Worm (Caenorhabditis elegans) whole organism, L4 larva: ENCODE measurements around the gene gbb-1.

Source experiments
- D1046.2 ChIP-seq: fragments of 200-800 bp; sonication (Bioruptor generic); IDR thresholded peaks from 2 replicates; pipeline ENCODE4 v1.3.6; 2022; ENCODE audit warnings: missing genetic modification characterization, missing compliant biosample characterization
- F37D6.2 ChIP-seq: sonication (generic microtip); optimal IDR thresholded peaks from 2 replicates; lab custom pipeline; 2016; ENCODE audit warnings: mild to moderate bottlenecking, missing genetic modification characterization, missing compliant biosample characterization
- F44E2.7 ChIP-seq: fragments of 200-800 bp; sonication (Bioruptor generic); IDR thresholded peaks from 2 replicates; pipeline ENCODE4 v2.1.2; 2022; ENCODE audit warnings: missing genetic modification characterization, missing compliant biosample characterization
- T26A8.4 ChIP-seq: fragments of 200-800 bp; sonication (Bioruptor generic); IDR thresholded peaks from 2 replicates; pipeline ENCODE4 v1.3.6; 2022; ENCODE audit warnings: missing genetic modification characterization, missing compliant biosample characterization
- Y75B8A.6 ChIP-seq: fragments of 200-800 bp; sonication (Bioruptor generic); IDR thresholded peaks from 2 replicates; pipeline ENCODE4 v1.3.6; 2022; ENCODE audit warnings: missing genetic modification reagents, missing genetic modification characterization, missing compliant biosample characterization
- aha-1 ChIP-seq: fragments of 150-350 bp; peaks from one replicate; lab custom pipeline; 2014; ENCODE audit warnings: missing biosample characterization, missing genetic modification characterization
- ceh-32 ChIP-seq: sonication (generic microtip); optimal IDR thresholded peaks from 2 replicates; lab custom pipeline; 2016; ENCODE audit warnings: mild to moderate bottlenecking, missing genetic modification characterization, missing compliant biosample characterization; ENCODE audit not compliant: poor library complexity
- ceh-82 ChIP-seq: sonication (generic microtip); optimal IDR thresholded peaks from 2 replicates; lab custom pipeline; 2017; ENCODE audit warnings: missing biosample characterization, missing genetic modification characterization
- daf-12 ChIP-seq: fragments of 150-350 bp; optimal IDR thresholded peaks from 2 replicates; lab custom pipeline; 2014; ENCODE audit warnings: missing biosample characterization, missing genetic modification reagents, missing genetic modification characterization
- hif-1 ChIP-seq, 2 experiments: sonication (generic microtip); optimal IDR thresholded peaks; 2 replicates each; lab custom pipeline; 2016 to 2017; ENCODE audit warnings: missing compliant biosample characterization in 2 of 2, missing genetic modification characterization in 2 of 2, missing genetic modification reagents in 2 of 2, missing genotype in 2 of 2, mild to moderate bottlenecking in 1 of 2
- hlh-30 ChIP-seq: sonication (generic microtip); optimal IDR thresholded peaks from 2 replicates; lab custom pipeline; 2017; ENCODE audit warnings: antibody characterized with exemption, mild to moderate bottlenecking, missing genetic modification characterization, missing compliant biosample characterization; ENCODE audit not compliant: insufficient read depth
- mep-1 ChIP-seq: fragments of 150-350 bp; sonication (generic microtip); optimal IDR thresholded peaks from 3 replicates; lab custom pipeline; 2014; ENCODE audit warnings: missing biosample characterization, missing genetic modification characterization
- mxl-3 ChIP-seq: fragments of 200-800 bp; sonication (Bioruptor generic); optimal IDR thresholded peaks from 2 replicates; lab custom pipeline; 2018; ENCODE audit warnings: mild to moderate bottlenecking, missing genetic modification characterization, missing compliant biosample characterization
- nhr-11 ChIP-seq: fragments of 150-350 bp; optimal IDR thresholded peaks from 2 replicates; lab custom pipeline; 2014; ENCODE audit warnings: missing biosample characterization, missing genetic modification characterization
- nhr-41 ChIP-seq: fragments of 200-800 bp; sonication (Bioruptor generic); IDR thresholded peaks from 2 replicates; pipeline ENCODE4 v1.3.6; 2022; ENCODE audit warnings: missing genetic modification reagents, missing genetic modification characterization, missing compliant biosample characterization
- nhr-6 ChIP-seq: fragments of 150-350 bp; optimal IDR thresholded peaks from 2 replicates; lab custom pipeline; 2014; ENCODE audit warnings: missing biosample characterization, missing genetic modification characterization
- saeg-2 ChIP-seq: fragments of 200-800 bp; sonication (Bioruptor generic); IDR thresholded peaks from 2 replicates; pipeline ENCODE4 v1.3.6; 2022; ENCODE audit warnings: missing genetic modification reagents, missing genetic modification characterization, missing compliant biosample characterization
- skn-1 ChIP-seq: fragments of 150-350 bp; optimal IDR thresholded peaks from 2 replicates; lab custom pipeline; 2014; ENCODE audit warnings: missing biosample characterization, missing genetic modification characterization
- tra-1 ChIP-seq: fragments of 200-800 bp; sonication (Bioruptor generic); IDR thresholded peaks from 2 replicates; pipeline ENCODE4 v1.3.6; 2022; ENCODE audit warnings: missing genetic modification reagents, missing genetic modification characterization, missing compliant biosample characterization
- zfp-3 ChIP-seq: fragments of 200-800 bp; sonication (Bioruptor generic); conservative IDR thresholded peaks from 2 replicates; pipeline ENCODE4 v1.3.6; 2022; ENCODE audit warnings: missing genetic modification reagents, missing genetic modification characterization, missing compliant biosample characterization
- zip-2 ChIP-seq: fragments of 150-350 bp; optimal IDR thresholded peaks from 2 replicates; lab custom pipeline; 2014; ENCODE audit warnings: missing biosample characterization, missing genetic modification characterization

gbb-1 gene

DNA sequence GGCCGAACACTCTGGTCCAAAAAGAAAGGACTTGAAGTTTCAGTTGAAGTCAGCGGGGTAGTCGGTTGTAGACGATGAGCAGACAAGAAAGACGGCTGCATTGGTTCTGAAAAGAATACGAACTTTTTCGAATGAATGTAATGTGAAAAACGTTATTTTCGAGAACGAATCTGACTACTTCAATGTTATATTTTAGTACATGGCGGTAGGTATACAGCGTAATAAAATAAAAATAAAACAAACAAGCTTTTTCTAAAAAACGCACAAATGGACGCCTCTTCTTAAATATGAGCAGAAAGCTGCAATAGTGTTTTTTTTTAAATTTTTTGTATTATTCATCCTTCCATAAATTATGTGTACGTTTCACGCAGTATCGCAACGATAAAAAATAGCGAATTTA, 41.9 kb downstream of the gbb-1 start, which contains the start of gene Y41G9A.17 (continued):
- no peak for TF ChIP-seq nhr-11

DNA sequence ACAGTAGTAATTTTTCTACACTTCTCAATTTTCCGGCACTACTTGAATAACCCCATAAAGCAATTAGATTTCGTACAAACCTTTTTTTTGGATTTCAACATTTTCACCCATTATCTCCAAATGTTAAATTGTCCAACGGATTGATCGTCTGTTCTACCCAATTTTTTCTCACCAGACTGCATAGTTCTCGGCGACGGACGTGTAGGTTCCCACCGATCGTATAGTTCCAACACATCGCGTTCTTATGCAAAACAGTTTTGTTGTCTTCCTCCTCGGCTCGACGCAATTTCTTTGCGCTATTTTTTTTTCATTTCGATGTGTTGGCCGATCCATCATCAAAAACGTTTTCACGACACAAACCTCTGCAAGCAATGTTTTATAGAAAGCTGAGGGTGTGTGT, 46.0 kb downstream of the gbb-1 start, which contains the start of gene Y41G9A.6:
Gene Y41G9A.6, minus strand, starts transcription at position 101 of the 400 bp plus-strand sequence.
- TF ChIP-seq hif-1 (tag; optimal IDR thresholded peaks at IDR 0.05; lab: Kevin White, UChicago) (no peak), aha-1 (no peak), Y75B8A.6 (GFP tag; lab: Robert Waterston, UW) (no peak), zfp-3 (GFP tag; lab: Robert Waterston, UW) (no peak), hlh-30 (tag; lab: Kevin White, UChicago) (no peak), D1046.2 (GFP tag; lab: Robert Waterston, UW) (no peak), daf-12 (tag; lab: Kevin White, UChicago) (no peak), mxl-3 (GFP tag; lab: Kevin White, UChicago) (no peak), F37D6.2 (tag; lab: Kevin White, UChicago) (no peak)

DNA sequence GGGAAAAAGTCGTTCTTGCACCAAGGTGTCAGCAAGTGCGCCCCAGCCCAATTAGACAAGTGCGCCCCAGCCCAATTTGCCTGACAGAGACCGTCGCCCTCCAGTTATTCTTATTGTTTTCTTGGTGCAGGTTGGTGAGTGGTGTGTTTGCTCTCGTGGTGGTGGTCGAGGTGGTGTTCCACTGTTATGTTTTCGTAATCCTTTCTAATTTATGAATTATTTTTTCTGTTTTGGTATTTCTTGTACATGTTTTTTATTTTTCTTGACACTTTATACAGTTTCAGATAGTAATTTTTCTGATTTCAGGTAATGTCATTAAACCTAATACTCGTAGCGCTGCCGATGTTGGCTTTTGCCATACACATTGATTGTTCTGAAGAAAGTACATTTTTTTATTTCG, 51.5 kb downstream of the gbb-1 start, which contains the start of gene Y48D7A.1:
Gene Y48D7A.1, plus strand, starts transcription at position 301 of the 400 bp plus-strand sequence.
- TF ChIP-seq D1046.2 (GFP tag; lab: Robert Waterston, UW) = no peak
- no peak for TF ChIP-seq daf-12 (tag; lab: Kevin White, UChicago)
- TF ChIP-seq nhr-41 (GFP tag; lab: Robert Waterston, UW) = no peak
- no peak for TF ChIP-seq skn-1 (tag; lab: Kevin White, UChicago)
- no peak for TF ChIP-seq hlh-30 (tag; lab: Kevin White, UChicago)
- no peak for TF ChIP-seq saeg-2
- TF ChIP-seq nhr-6 (tag; lab: Kevin White, UChicago) = no peak
- TF ChIP-seq ceh-82 = no peak
- no peak for TF ChIP-seq mep-1 (tag; lab: Kevin White, UChicago)
- no peak for TF ChIP-seq tra-1 (GFP tag; lab: Robert Waterston, UW)
- no peak for TF ChIP-seq zip-2 (tag; lab: Kevin White, UChicago)
- TF ChIP-seq T26A8.4 (GFP tag; lab: Robert Waterston, UW) = no peak
- no peak for TF ChIP-seq ceh-32 (tag; lab: Kevin White, UChicago)
- no peak for TF ChIP-seq F44E2.7 (GFP tag; lab: Robert Waterston, UW)
